ENCODE assay signal across 1 worm cellular context in the genomic region with DNA sequence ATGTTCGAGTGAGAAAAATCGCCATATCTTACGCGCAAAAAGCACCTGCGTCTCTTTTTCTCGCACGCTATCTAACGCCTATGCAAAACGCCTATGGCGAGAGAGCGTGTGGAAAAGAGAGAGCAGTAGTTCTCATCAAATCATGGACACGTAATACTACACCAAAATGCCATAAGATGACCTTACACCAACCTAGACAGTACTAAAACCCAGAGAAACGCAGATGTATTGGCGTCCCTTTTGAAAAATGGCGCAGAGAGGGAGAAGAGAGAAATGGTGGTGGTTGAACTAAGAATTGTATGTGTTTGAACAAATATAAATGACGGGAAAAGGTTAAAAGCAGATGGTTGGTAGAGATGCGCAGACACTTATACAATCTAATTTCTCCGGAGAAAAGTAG.
A peak's percentile ranks its signal among the peaks of the same experiment; 100 is the strongest.
TF ChIP-seq lines count a peak whose summit lies in the region.

Gene Y38H6C.16 (minus strand): TSS at position 293 of the 400 bp plus-strand sequence.

TF ChIP-seq in whole organism, L1 larva, 84 proteins besides CTCF, POLR2A, EP300 and RAD21 (continued from another document):
- TF ChIP-seq lin-15B (tag; optimal IDR thresholded peaks at IDR 0.05; lab: Kevin White, UChicago), result no peak
- TF ChIP-seq ceh-90 (tag; optimal IDR thresholded peaks at IDR 0.05; lab: Kevin White, UChicago), result no peak
- TF ChIP-seq blmp-1 (tag; optimal IDR thresholded peaks at IDR 0.05; lab: Kevin White, UChicago), result peak; percentile 67
- no peak for TF ChIP-seq fkh-4 (tag; optimal IDR thresholded peaks at IDR 0.05; lab: Kevin White, UChicago; ENCODE audit: borderline replicate concordance)
- peak in 1 of 2 experiments; percentile 19 for TF ChIP-seq lsy-2 (tag; optimal IDR thresholded peaks at IDR 0.05; lab: Kevin White, UChicago)
- no peak for TF ChIP-seq nhr-90 (tag; optimal IDR thresholded peaks at IDR 0.05; lab: Kevin White, UChicago; ENCODE audit: poor library complexity)
- TF ChIP-seq vab-15 (tag; optimal IDR thresholded peaks at IDR 0.05; lab: Kevin White, UChicago), result no peak
- TF ChIP-seq efl-3 (GFP tag; optimal IDR thresholded peaks at IDR 0.05; lab: Kevin White, UChicago), result no peak
- no peak for TF ChIP-seq hlh-4 (tag; optimal IDR thresholded peaks at IDR 0.05; lab: Kevin White, UChicago)
- no peak for TF ChIP-seq lin-14 (GFP tag; optimal IDR thresholded peaks at IDR 0.05; lab: Kevin White, UChicago)
- TF ChIP-seq fos-1 (tag; optimal IDR thresholded peaks at IDR 0.05; lab: Kevin White, UChicago), result no peak
- TF ChIP-seq nhr-11 (tag; optimal IDR thresholded peaks at IDR 0.05; lab: Kevin White, UChicago), result no peak
- TF ChIP-seq nhr-47 (tag; optimal IDR thresholded peaks at IDR 0.05; lab: Kevin White, UChicago), result peak; percentile 13
- no peak for TF ChIP-seq pax-3 (tag; optimal IDR thresholded peaks at IDR 0.05; lab: Kevin White, UChicago)
- TF ChIP-seq ceh-88 (GFP tag; IDR thresholded peaks at IDR 0.05; lab: Robert Waterston, UW), result no peak
- TF ChIP-seq snu-23 (GFP tag; optimal IDR thresholded peaks at IDR 0.05; lab: Kevin White, UChicago), result peak; percentile 21
- peak; percentile 14 for TF ChIP-seq xbp-1 (tag; optimal IDR thresholded peaks at IDR 0.05; lab: Kevin White, UChicago)
- peak; percentile 25 for TF ChIP-seq mep-1 (tag; optimal IDR thresholded peaks at IDR 0.05; lab: Kevin White, UChicago)
- no peak for TF ChIP-seq jun-1 (tag; optimal IDR thresholded peaks at IDR 0.05; lab: Kevin White, UChicago)
- TF ChIP-seq fkh-10 (GFP tag; optimal IDR thresholded peaks at IDR 0.05; lab: Kevin White, UChicago), result no peak
- TF ChIP-seq dpl-1 (GFP tag; optimal IDR thresholded peaks at IDR 0.05; lab: Kevin White, UChicago), result peak in 1 of 3 experiments; percentile 25
